Fruit fly (Drosophila melanogaster): ENCODE results near the gene CG14739.

The CG14739 gene

DNA sequence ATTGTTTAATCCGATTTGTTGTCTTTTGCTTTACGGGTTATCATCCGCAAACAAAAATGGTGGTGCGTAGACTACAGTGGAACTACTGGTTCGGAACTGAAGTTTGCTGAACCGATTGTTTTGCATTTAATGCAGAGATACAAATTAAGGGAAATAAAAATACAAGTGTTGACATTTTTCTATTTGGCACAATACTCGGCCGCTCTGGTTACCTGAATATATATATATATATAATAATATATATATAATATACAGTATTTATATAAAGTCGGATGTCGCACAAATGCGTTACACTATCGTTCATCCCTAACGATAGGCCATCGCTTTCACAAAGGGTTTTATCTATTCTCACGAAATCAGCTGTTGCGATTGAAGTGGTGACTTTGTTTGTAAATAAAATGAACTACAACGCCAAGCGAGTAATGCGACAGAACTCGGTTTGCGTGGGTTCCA, 32.2 kb downstream of the CG14739 start, which contains the start of the genes DCAF12 and Spt3 (continued):
- TF ChIP-seq sd (tag; optimal IDR thresholded peaks at IDR 0.05): no peak
- TF ChIP-seq NFAT (GFP tag; IDR thresholded peaks at IDR 0.05): no peak
- no peak for TF ChIP-seq CG33213 (GFP tag; optimal IDR thresholded peaks at IDR 0.05)
- no peak for TF ChIP-seq Hsf (GFP tag; optimal IDR thresholded peaks at IDR 0.05)
- peak; percentile 48 for TF ChIP-seq Blimp-1 (GFP tag; optimal IDR thresholded peaks at IDR 0.05)
- no peak for TF ChIP-seq Atf3 (GFP tag; optimal IDR thresholded peaks at IDR 0.05)
- no peak for TF ChIP-seq nau (GFP tag; optimal IDR thresholded peaks at IDR 0.05)
- TF ChIP-seq CG12299 (tag; optimal IDR thresholded peaks at IDR 0.05): peak; percentile 1
- TF ChIP-seq vvl (GFP tag; IDR thresholded peaks at IDR 0.05): no peak; the same call in 1 of the 2 replicates
- no peak for TF ChIP-seq CG17612 (GFP tag; IDR thresholded peaks at IDR 0.05)
- 0 out of 2 replicates have a peak, but pooled peaks have one; percentile 25 for TF ChIP-seq Dref (GFP tag; IDR thresholded peaks at IDR 0.05)
- peak; percentile 13 for TF ChIP-seq az2 (GFP tag; optimal IDR thresholded peaks at IDR 0.05)
- peak; percentile 5 for TF ChIP-seq YL-1 (GFP tag; optimal IDR thresholded peaks at IDR 0.05)
- no peak for TF ChIP-seq luna (GFP tag; optimal IDR thresholded peaks at IDR 0.05)
- no peak for TF ChIP-seq Gsc (GFP tag; IDR thresholded peaks at IDR 0.05)
- TF ChIP-seq CG30403 (GFP tag; optimal IDR thresholded peaks at IDR 0.05): peak; percentile 33
- peak; percentile 63 for TF ChIP-seq CG3847 (GFP tag; IDR thresholded peaks at IDR 0.05)
- TF ChIP-seq zf30C (GFP tag; optimal IDR thresholded peaks at IDR 0.05): no peak
- TF ChIP-seq grau (tag; optimal IDR thresholded peaks at IDR 0.05): peak; percentile 79
- TF ChIP-seq CG17328 (GFP tag; IDR thresholded peaks at IDR 0.05): no peak
- TF ChIP-seq sr (GFP tag; IDR thresholded peaks at IDR 0.05): no peak
- TF ChIP-seq Meics (GFP tag; optimal IDR thresholded peaks at IDR 0.05): no peak
- peak in 1 of 2 experiments; percentile 89 for TF ChIP-seq crp (GFP tag; optimal IDR thresholded peaks at IDR 0.05)
- TF ChIP-seq CG15011 (GFP tag; optimal IDR thresholded peaks at IDR 0.05): no peak
- no peak for TF ChIP-seq chn (GFP tag; optimal IDR thresholded peaks at IDR 0.05)
- TF ChIP-seq p53 (GFP tag; optimal IDR thresholded peaks at IDR 0.05): no peak
- TF ChIP-seq z (GFP tag; IDR thresholded peaks at IDR 0.05): no peak
- TF ChIP-seq knrl (GFP tag; IDR thresholded peaks at IDR 0.05; ENCODE audit: partially characterized antibody): peak; percentile 99
- TF ChIP-seq CG4854 (GFP tag; optimal IDR thresholded peaks at IDR 0.05): no peak
- no peak for TF ChIP-seq CG4360 (GFP tag; IDR thresholded peaks at IDR 0.05)
- peak; percentile 10 for TF ChIP-seq salm (tag; optimal IDR thresholded peaks at IDR 0.05)
- no peak for TF ChIP-seq ttk (GFP tag; IDR thresholded peaks at IDR 0.05)
- TF ChIP-seq Atf6 (GFP tag; IDR thresholded peaks at IDR 0.05): no peak
- TF ChIP-seq CG17829 (tag; optimal IDR thresholded peaks at IDR 0.05): peak; percentile 74
- peak; percentile 83 for TF ChIP-seq bbx (GFP tag; IDR thresholded peaks at IDR 0.05; ENCODE audit: partially characterized antibody)
- no peak for TF ChIP-seq gro (GFP tag; optimal IDR thresholded peaks at IDR 0.05)
- peak; percentile 67 for TF ChIP-seq CG10543 (GFP tag; optimal IDR thresholded peaks at IDR 0.05)
- no peak for TF ChIP-seq CG7556 (GFP tag; optimal IDR thresholded peaks at IDR 0.05)
- TF ChIP-seq CG2678 (tag; optimal IDR thresholded peaks at IDR 0.05): no peak
- TF ChIP-seq Usf (GFP tag; optimal IDR thresholded peaks at IDR 0.05): no peak
- TF ChIP-seq pho (GFP tag; optimal IDR thresholded peaks at IDR 0.05): no peak
- peak; percentile 72 for TF ChIP-seq CG13424 (tag; optimal IDR thresholded peaks at IDR 0.05)
- no peak for TF ChIP-seq CG6813 (GFP tag; optimal IDR thresholded peaks at IDR 0.05)
- no peak for TF ChIP-seq CG17385 (GFP tag; optimal IDR thresholded peaks at IDR 0.05)
- TF ChIP-seq CG14710 (tag; optimal IDR thresholded peaks at IDR 0.05): peak; percentile 83
- TF ChIP-seq otp (GFP tag; IDR thresholded peaks at IDR 0.05): no peak
- TF ChIP-seq CG13775 (GFP tag; optimal IDR thresholded peaks at IDR 0.05): peak; percentile 66
- TF ChIP-seq CG10979 (tag; optimal IDR thresholded peaks at IDR 0.05): no peak
- peak; percentile 12 for TF ChIP-seq lilli (GFP tag; optimal IDR thresholded peaks at IDR 0.05)
- TF ChIP-seq Nf-YA (GFP tag; IDR thresholded peaks at IDR 0.05): no peak
- peak; percentile 74; the same call in 1 of the 2 replicates for TF ChIP-seq CG31441 (GFP tag; IDR thresholded peaks at IDR 0.05)
